Worm (Caenorhabditis elegans) whole organism, late embryonic: ENCODE results near the gene C37H5.14.

Source experiments
- C08G9.2 ChIP-seq: sonication (generic microtip); optimal IDR thresholded peaks from 2 replicates; lab custom pipeline; 2016; ENCODE audit warnings: mild to moderate bottlenecking, missing genetic modification characterization, moderate library complexity, missing compliant biosample characterization
- K02D7.2 ChIP-seq: sonication (generic microtip); optimal IDR thresholded peaks from 2 replicates; lab custom pipeline; 2017; ENCODE audit warnings: mild to moderate bottlenecking, missing genetic modification characterization, missing compliant biosample characterization
- K09A11.1 ChIP-seq: sonication (generic microtip); optimal IDR thresholded peaks from 2 replicates; lab custom pipeline; 2017; ENCODE audit warnings: antibody characterized with exemption, mild to moderate bottlenecking, missing genetic modification characterization, missing compliant biosample characterization; ENCODE audit not compliant: insufficient read depth
- Y22D7AL.16 ChIP-seq: sonication (generic microtip); optimal IDR thresholded peaks from 2 replicates; lab custom pipeline; 2016; ENCODE audit warnings: missing genetic modification characterization, missing compliant biosample characterization
- ama-1 ChIP-seq: fragments of 150-350 bp; optimal IDR thresholded peaks from 2 replicates; lab custom pipeline; 2014
- ceh-14 ChIP-seq: sonication (generic microtip); optimal IDR thresholded peaks from 2 replicates; lab custom pipeline; 2016; ENCODE audit warnings: missing genotype, missing genetic modification characterization, missing compliant biosample characterization
- ceh-18 ChIP-seq: sonication (generic microtip); optimal IDR thresholded peaks from 2 replicates; lab custom pipeline; 2016; ENCODE audit warnings: missing genetic modification characterization, missing compliant biosample characterization
- ceh-19 ChIP-seq: fragments of 200-800 bp; sonication (Bioruptor generic); optimal IDR thresholded peaks from 2 replicates; lab custom pipeline; 2018; ENCODE audit warnings: mild to moderate bottlenecking, missing genetic modification characterization, missing compliant biosample characterization
- ceh-2 ChIP-seq: sonication (generic microtip); optimal IDR thresholded peaks from 2 replicates; lab custom pipeline; 2016; ENCODE audit warnings: missing genotype, missing genetic modification characterization, missing compliant biosample characterization
- ceh-22 ChIP-seq: sonication (generic microtip); optimal IDR thresholded peaks from 2 replicates; lab custom pipeline; 2017; ENCODE audit warnings: missing biosample characterization, missing genetic modification characterization
- ceh-24 ChIP-seq: sonication (generic microtip); optimal IDR thresholded peaks from 2 replicates; lab custom pipeline; 2016; ENCODE audit warnings: mild to moderate bottlenecking, missing genetic modification characterization, missing compliant biosample characterization
- ceh-31 ChIP-seq: sonication (generic microtip); optimal IDR thresholded peaks from 2 replicates; lab custom pipeline; 2016; ENCODE audit warnings: missing genetic modification characterization, missing compliant biosample characterization
- ceh-45 ChIP-seq: fragments of 200-800 bp; sonication (Bioruptor generic); IDR thresholded peaks from 2 replicates; pipeline ENCODE4 v1.3.6; 2022; ENCODE audit warnings: missing genetic modification reagents, missing genetic modification characterization, missing compliant biosample characterization
- ceh-6 ChIP-seq: fragments of 200-800 bp; sonication (Bioruptor generic); optimal IDR thresholded peaks from 2 replicates; lab custom pipeline; 2018; ENCODE audit warnings: mild to moderate bottlenecking, missing genetic modification characterization, missing compliant biosample characterization
- che-1 ChIP-seq: sonication (generic microtip); optimal IDR thresholded peaks from 2 replicates; lab custom pipeline; 2016; ENCODE audit warnings: mild to moderate bottlenecking, missing genetic modification characterization, missing compliant biosample characterization
- dmd-4 ChIP-seq: sonication (generic microtip); optimal IDR thresholded peaks from 2 replicates; lab custom pipeline; 2016; ENCODE audit warnings: borderline replicate concordance, missing genetic modification characterization, missing compliant biosample characterization
- dve-1 ChIP-seq: sonication (generic microtip); optimal IDR thresholded peaks from 2 replicates; lab custom pipeline; 2017; ENCODE audit warnings: antibody characterized with exemption, mild to moderate bottlenecking, missing genetic modification characterization, missing compliant biosample characterization
- elt-4 ChIP-seq: sonication (generic microtip); optimal IDR thresholded peaks from 2 replicates; lab custom pipeline; 2016; ENCODE audit warnings: missing genetic modification characterization, missing compliant biosample characterization
- ets-4 ChIP-seq: sonication (generic microtip); optimal IDR thresholded peaks from 2 replicates; lab custom pipeline; 2016; ENCODE audit warnings: missing genetic modification characterization, missing compliant biosample characterization
- eyg-1 ChIP-seq: sonication (generic microtip); optimal IDR thresholded peaks from 2 replicates; lab custom pipeline; 2016; ENCODE audit warnings: missing genotype, missing genetic modification characterization, missing compliant biosample characterization
- fax-1 ChIP-seq: sonication (generic microtip); optimal IDR thresholded peaks from 2 replicates; lab custom pipeline; 2016; ENCODE audit warnings: missing genotype, missing genetic modification characterization, missing compliant biosample characterization
- fkh-10 ChIP-seq: fragments of 150-350 bp; optimal IDR thresholded peaks from 2 replicates; lab custom pipeline; 2014; ENCODE audit warnings: missing biosample characterization, missing genetic modification reagents, missing genetic modification characterization
- hlh-13 ChIP-seq: fragments of 200-800 bp; sonication (Bioruptor generic); optimal IDR thresholded peaks from 2 replicates; lab custom pipeline; 2018; ENCODE audit warnings: mild to moderate bottlenecking, missing genetic modification characterization, missing compliant biosample characterization
- hlh-8 ChIP-seq: sonication (generic microtip); optimal IDR thresholded peaks from 2 replicates; lab custom pipeline; 2016; ENCODE audit warnings: missing genotype, missing genetic modification characterization, missing compliant biosample characterization
- lin-11 ChIP-seq: fragments of 200-800 bp; sonication (Bioruptor generic); optimal IDR thresholded peaks from 2 replicates; lab custom pipeline; 2018; ENCODE audit warnings: mild to moderate bottlenecking, missing genetic modification characterization, missing compliant biosample characterization
- nfya-1 ChIP-seq: sonication (generic microtip); optimal IDR thresholded peaks from 2 replicates; lab custom pipeline; 2017; ENCODE audit warnings: missing genetic modification characterization, mild to moderate bottlenecking, missing compliant biosample characterization, antibody characterized with exemption, moderate library complexity
- nhr-232 ChIP-seq: sonication (generic microtip); optimal IDR thresholded peaks from 2 replicates; lab custom pipeline; 2016; ENCODE audit warnings: missing genetic modification characterization, missing compliant biosample characterization
- npax-4 ChIP-seq: sonication (generic microtip); optimal IDR thresholded peaks from 2 replicates; lab custom pipeline; 2016; ENCODE audit warnings: missing genetic modification characterization, missing compliant biosample characterization
- pat-9 ChIP-seq: fragments of 200-800 bp; sonication (Bioruptor generic); optimal IDR thresholded peaks from 2 replicates; lab custom pipeline; 2018; ENCODE audit warnings: mild to moderate bottlenecking, missing genetic modification characterization, moderate library complexity, missing compliant biosample characterization
- pha-2 ChIP-seq: sonication (generic microtip); optimal IDR thresholded peaks from 2 replicates; lab custom pipeline; 2017; ENCODE audit warnings: mild to moderate bottlenecking, missing genetic modification characterization, missing compliant biosample characterization
- pha-4 ChIP-seq: fragments of 150-350 bp; optimal IDR thresholded peaks from 2 replicates; lab custom pipeline; 2018; ENCODE audit warnings: missing biosample characterization, missing genetic modification reagents, missing genetic modification characterization
- pqm-1 ChIP-seq: sonication (generic microtip); optimal IDR thresholded peaks from 2 replicates; lab custom pipeline; 2016; ENCODE audit warnings: missing genetic modification characterization, missing compliant biosample characterization
- sdc-2 ChIP-seq: sonication (generic microtip); optimal IDR thresholded peaks from 2 replicates; lab custom pipeline; 2016; ENCODE audit warnings: missing genotype, missing genetic modification characterization, missing compliant biosample characterization
- sox-2 ChIP-seq: fragments of 200-800 bp; sonication (Bioruptor generic); IDR thresholded peaks from 2 replicates; pipeline ENCODE4 v1.3.6; 2022; ENCODE audit warnings: missing genetic modification reagents, missing genetic modification characterization, missing compliant biosample characterization
- syd-9 ChIP-seq: sonication (generic microtip); optimal IDR thresholded peaks from 2 replicates; lab custom pipeline; 2016; ENCODE audit warnings: mild to moderate bottlenecking, missing genetic modification characterization, moderate library complexity, missing compliant biosample characterization
- tbx-7 ChIP-seq: sonication (generic microtip); optimal IDR thresholded peaks from 2 replicates; lab custom pipeline; 2016; ENCODE audit warnings: missing genotype, missing genetic modification characterization, missing compliant biosample characterization
- unc-42 ChIP-seq: sonication (generic microtip); optimal IDR thresholded peaks from 2 replicates; lab custom pipeline; 2016; ENCODE audit warnings: missing genotype, missing genetic modification characterization, missing compliant biosample characterization
- unc-55 ChIP-seq: sonication (generic microtip); optimal IDR thresholded peaks from 2 replicates; lab custom pipeline; 2017; ENCODE audit warnings: missing biosample characterization, missing genetic modification reagents, missing genetic modification characterization
- unc-86 ChIP-seq: sonication (generic microtip); optimal IDR thresholded peaks from 2 replicates; lab custom pipeline; 2016; ENCODE audit warnings: missing genetic modification characterization, missing compliant biosample characterization
- zip-5 ChIP-seq: sonication (generic microtip); optimal IDR thresholded peaks from 2 replicates; lab custom pipeline; 2016; ENCODE audit warnings: missing genetic modification characterization, missing compliant biosample characterization

The C37H5.14 gene

DNA sequence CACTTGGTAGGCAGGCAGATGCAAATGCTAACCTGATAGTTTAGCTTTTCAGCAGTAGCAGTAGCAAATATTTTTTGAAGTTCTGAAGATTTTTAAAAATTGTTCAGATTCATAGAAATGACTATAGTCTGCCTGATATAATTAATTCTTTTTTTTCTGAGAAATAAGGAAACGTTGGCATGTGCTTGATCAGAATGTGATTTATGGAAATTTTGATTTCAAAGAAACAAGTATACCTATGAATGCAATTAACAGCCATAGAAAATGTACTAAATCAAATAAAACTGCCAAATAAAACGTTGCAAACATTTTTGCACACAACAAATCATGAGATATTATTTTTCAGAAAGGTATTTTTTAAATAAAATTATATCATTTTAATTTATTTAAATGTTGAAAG is 36.5 kb upstream of the C37H5.14 start:
- no peak for TF ChIP-seq ceh-2 (tag; lab: Kevin White, UChicago)
- no peak for TF ChIP-seq sox-2 (GFP tag; lab: Robert Waterston, UW)
- TF ChIP-seq K09A11.1 (tag; lab: Kevin White, UChicago) = no peak

- TF ChIP-seq lin-11 (tag; lab: Kevin White, UChicago) (no peak), fkh-10 (no peak), ceh-6 (GFP tag; lab: Kevin White, UChicago) (no peak), syd-9 (no peak), ceh-19 (GFP tag; lab: Kevin White, UChicago) (no peak), ceh-24 (no peak), dve-1 (tag; lab: Kevin White, UChicago) (no peak), npax-4 (tag; lab: Kevin White, UChicago) (no peak), unc-42 (tag; lab: Kevin White, UChicago) (no peak), zip-5 (tag; lab: Kevin White, UChicago) (no peak), ceh-22 (tag; lab: Kevin White, UChicago) (no peak), ceh-45 (GFP tag; lab: Robert Waterston, UW) (no peak), tbx-7 (no peak), nhr-232 (tag; lab: Kevin White, UChicago) (no peak), ets-4 (no peak), ceh-18 (no peak), pha-2 (tag; lab: Kevin White, UChicago) (no peak), ceh-31 (tag; lab: Kevin White, UChicago) (no peak), dmd-4 (tag; lab: Kevin White, UChicago) (no peak), sox-2 (GFP tag; lab: Robert Waterston, UW) (no peak)
These were observed 34.5 kb upstream of the C37H5.14 start for ce11 chrV:4868698-4869097.

- TF ChIP-seq pqm-1 (tag; lab: Kevin White, UChicago) = no peak
- TF ChIP-seq C08G9.2 (tag; lab: Kevin White, UChicago) = no peak
- no peak for TF ChIP-seq ceh-24
- TF ChIP-seq unc-86 (tag; lab: Kevin White, UChicago) = no peak
- no peak for TF ChIP-seq elt-4 (tag; lab: Kevin White, UChicago)
- TF ChIP-seq dmd-4 (tag; lab: Kevin White, UChicago) = no peak
- no peak for TF ChIP-seq ama-1 (lab: Kevin White, UChicago)
- TF ChIP-seq npax-4 (tag; lab: Kevin White, UChicago) = no peak
- no peak for TF ChIP-seq K02D7.2 (tag; lab: Kevin White, UChicago)
- TF ChIP-seq nhr-232 (tag; lab: Kevin White, UChicago) = no peak
- no peak for TF ChIP-seq pat-9 (tag; lab: Kevin White, UChicago)
- no peak for TF ChIP-seq fkh-10
- no peak for TF ChIP-seq hlh-13 (GFP tag; lab: Kevin White, UChicago)
- no peak for TF ChIP-seq ceh-19 (GFP tag; lab: Kevin White, UChicago)
- TF ChIP-seq eyg-1 = no peak
These were observed 33.4 kb upstream of the C37H5.14 start for ce11 chrV:4867535-4867934.

DNA sequence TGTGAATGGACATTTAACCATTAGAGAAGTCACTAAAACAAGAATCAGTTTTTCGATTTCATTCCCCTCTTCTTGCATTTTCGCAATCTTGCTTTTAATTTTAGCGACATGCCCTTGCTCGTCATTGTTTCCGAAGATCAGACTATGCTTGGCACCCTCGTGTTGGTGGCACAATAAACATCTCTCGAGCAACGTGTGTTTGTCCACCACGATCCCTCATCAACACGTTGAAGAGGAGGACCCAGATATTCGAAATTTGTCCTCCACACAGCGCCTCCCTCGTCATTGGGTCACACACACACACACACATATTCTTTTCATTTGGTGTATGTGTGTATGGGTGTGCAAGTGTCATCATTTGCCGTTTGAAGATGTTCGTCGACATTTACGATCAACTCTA is 31.2 kb upstream of the C37H5.14 start, which contains the start of gene srd-32:
Gene srd-32, plus strand, starts transcription at position 301 of the 400 bp plus-strand sequence.
- TF ChIP-seq fax-1 (tag; lab: Kevin White, UChicago) (no peak), unc-55 (no peak), pat-9 (tag; lab: Kevin White, UChicago) (no peak), nfya-1 (tag; lab: Kevin White, UChicago) (no peak), elt-4 (tag; lab: Kevin White, UChicago) (no peak), hlh-8 (tag; lab: Kevin White, UChicago) (no peak), ceh-31 (tag; lab: Kevin White, UChicago) (no peak), Y22D7AL.16 (tag; lab: Kevin White, UChicago) (no peak), che-1 (tag; lab: Kevin White, UChicago) (no peak), pha-4 (tag; lab: Kevin White, UChicago) (no peak), ceh-14 (tag; lab: Kevin White, UChicago) (no peak), sdc-2 (no peak)
